Worm (Caenorhabditis elegans) whole organism, mixed stage, embryonic: ENCODE measurements around the gene pmp-2.

Experiments used
- M03D4.4 ChIP-seq: sonication (generic microtip); optimal IDR thresholded peaks from 2 replicates; lab custom pipeline; 2017; ENCODE audit warnings: mild to moderate bottlenecking, missing genetic modification characterization, missing compliant biosample characterization
- bed-3 ChIP-seq: fragments of 200-800 bp; sonication (Bioruptor generic); optimal IDR thresholded peaks from 3 replicates; lab custom pipeline; 2018; ENCODE audit warnings: mild to moderate bottlenecking, missing genetic modification characterization, moderate library complexity, missing compliant biosample characterization
- blmp-1 ChIP-seq: fragments of 150-350 bp; optimal IDR thresholded peaks from 2 replicates; lab custom pipeline; 2014; ENCODE audit warnings: missing biosample characterization, missing genetic modification characterization
- ceh-39 ChIP-seq: fragments of 150-350 bp; optimal IDR thresholded peaks from 2 replicates; lab custom pipeline; 2014; ENCODE audit warnings: missing biosample characterization, missing genetic modification characterization
- ceh-43 ChIP-seq: fragments of 200-800 bp; sonication (Bioruptor generic); optimal IDR thresholded peaks from 2 replicates; lab custom pipeline; 2018; ENCODE audit warnings: mild to moderate bottlenecking, missing genetic modification characterization, moderate library complexity, missing compliant biosample characterization
- ceh-83 ChIP-seq: fragments of 200-800 bp; sonication (Bioruptor generic); optimal IDR thresholded peaks from 2 replicates; lab custom pipeline; 2018; ENCODE audit warnings: mild to moderate bottlenecking, missing genetic modification characterization, missing compliant biosample characterization
- ces-1 ChIP-seq: fragments of 150-350 bp; optimal IDR thresholded peaks from 2 replicates; lab custom pipeline; 2014; ENCODE audit warnings: missing biosample characterization, missing genetic modification reagents, missing genetic modification characterization
- drap-1 ChIP-seq: fragments of 200-800 bp; sonication (Bioruptor generic); optimal IDR thresholded peaks from 3 replicates; lab custom pipeline; 2018; ENCODE audit warnings: mild to moderate bottlenecking, missing genetic modification characterization, missing compliant biosample characterization
- elt-3 ChIP-seq: fragments of 150-350 bp; optimal IDR thresholded peaks from 2 replicates; lab custom pipeline; 2014; ENCODE audit warnings: missing biosample characterization, missing genetic modification characterization
- flh-1 ChIP-seq: fragments of 200-800 bp; sonication (Bioruptor generic); optimal IDR thresholded peaks from 2 replicates; lab custom pipeline; 2018; ENCODE audit warnings: mild to moderate bottlenecking, missing genetic modification characterization, moderate library complexity, missing compliant biosample characterization
- ham-2 ChIP-seq: fragments of 200-800 bp; sonication (Bioruptor generic); optimal IDR thresholded peaks from 2 replicates; lab custom pipeline; 2018; ENCODE audit warnings: mild to moderate bottlenecking, missing genetic modification characterization, missing compliant biosample characterization
- hlh-1 ChIP-seq: fragments of 150-350 bp; optimal IDR thresholded peaks from 2 replicates; lab custom pipeline; 2014; ENCODE audit warnings: missing biosample characterization, missing genetic modification reagents, missing genetic modification characterization
- lin-13 ChIP-seq: fragments of 150-350 bp; optimal IDR thresholded peaks from 2 replicates; lab custom pipeline; 2014; ENCODE audit warnings: missing biosample characterization, missing genetic modification characterization
- lin-32 ChIP-seq: fragments of 200-800 bp; sonication (Bioruptor generic); optimal IDR thresholded peaks from 2 replicates; lab custom pipeline; 2018; ENCODE audit warnings: mild to moderate bottlenecking, missing genetic modification characterization, missing compliant biosample characterization
- lsy-2 ChIP-seq: fragments of 150-350 bp; optimal IDR thresholded peaks from 2 replicates; lab custom pipeline; 2014; ENCODE audit warnings: missing biosample characterization, missing genetic modification characterization
- mab-5 ChIP-seq: fragments of 150-350 bp; optimal IDR thresholded peaks from 2 replicates; lab custom pipeline; 2014; ENCODE audit warnings: missing biosample characterization, missing genetic modification characterization
- mep-1 ChIP-seq: fragments of 150-350 bp; optimal IDR thresholded peaks from 2 replicates; lab custom pipeline; 2017; ENCODE audit warnings: missing biosample characterization, missing genetic modification reagents, missing genetic modification characterization, inconsistent platforms
- mls-2 ChIP-seq: sonication (generic microtip); optimal IDR thresholded peaks from 2 replicates; lab custom pipeline; 2016; ENCODE audit warnings: mild to moderate bottlenecking, missing genetic modification characterization, moderate library complexity, missing compliant biosample characterization
- nhr-12 ChIP-seq: fragments of 150-350 bp; optimal IDR thresholded peaks from 2 replicates; lab custom pipeline; 2014; ENCODE audit warnings: missing biosample characterization, missing genetic modification characterization
- nhr-2 ChIP-seq: fragments of 150-350 bp; optimal IDR thresholded peaks from 2 replicates; lab custom pipeline; 2014; ENCODE audit warnings: missing biosample characterization, missing genetic modification characterization
- nhr-237 ChIP-seq: fragments of 150-350 bp; optimal IDR thresholded peaks from 2 replicates; lab custom pipeline; 2014; ENCODE audit warnings: missing biosample characterization, missing genetic modification characterization
- nhr-28 ChIP-seq: fragments of 150-350 bp; optimal IDR thresholded peaks from 2 replicates; lab custom pipeline; 2014; ENCODE audit warnings: missing biosample characterization, missing genetic modification characterization
- nhr-76 ChIP-seq: sonication (generic microtip); optimal IDR thresholded peaks from 2 replicates; lab custom pipeline; 2017; ENCODE audit warnings: missing biosample characterization, missing genetic modification characterization
- pha-4 ChIP-seq: fragments of 150-350 bp; optimal IDR thresholded peaks from 2 replicates; lab custom pipeline; 2018; ENCODE audit warnings: missing biosample characterization, missing genetic modification reagents, missing genetic modification characterization
- snpc-4 ChIP-seq: fragments of 150-350 bp; optimal IDR thresholded peaks from 2 replicates; lab custom pipeline; 2014; ENCODE audit warnings: missing biosample characterization, missing genetic modification characterization
- sptf-1 ChIP-seq: sonication (generic microtip); optimal IDR thresholded peaks from 2 replicates; lab custom pipeline; 2017; ENCODE audit warnings: mild to moderate bottlenecking, missing genetic modification characterization, moderate library complexity, missing compliant biosample characterization
- tbx-8 ChIP-seq: fragments of 200-800 bp; sonication (Bioruptor generic); optimal IDR thresholded peaks from 2 replicates; lab custom pipeline; 2018; ENCODE audit warnings: mild to moderate bottlenecking, missing genetic modification characterization, moderate library complexity, missing compliant biosample characterization
- unc-120 ChIP-seq: sonication (generic microtip); optimal IDR thresholded peaks from 2 replicates; lab custom pipeline; 2017; ENCODE audit warnings: missing genetic modification characterization, missing compliant biosample characterization; ENCODE audit not compliant: poor library complexity, severe bottlenecking
- unc-39 ChIP-seq: fragments of 150-350 bp; optimal IDR thresholded peaks from 2 replicates; lab custom pipeline; 2014; ENCODE audit warnings: missing biosample characterization, missing genetic modification characterization
- unc-62 ChIP-seq: fragments of 150-350 bp; optimal IDR thresholded peaks from 2 replicates; lab custom pipeline; 2014; ENCODE audit warnings: missing biosample characterization, missing genetic modification reagents, missing genetic modification characterization
- zip-8 ChIP-seq: fragments of 150-350 bp; optimal IDR thresholded peaks from 2 replicates; lab custom pipeline; 2014; ENCODE audit warnings: missing biosample characterization, missing genetic modification characterization
- ztf-11 ChIP-seq: fragments of 150-350 bp; optimal IDR thresholded peaks from 2 replicates; lab custom pipeline; 2014; ENCODE audit warnings: missing biosample characterization, missing genetic modification characterization

pmp-2 gene

ce11 chrII:6935975-6936374, 48.4 kb upstream of the pmp-2 start:
- no peak for TF ChIP-seq nhr-12
- TF ChIP-seq ceh-43 (GFP tag; lab: Kevin White, UChicago): no peak
- TF ChIP-seq bed-3 (GFP tag; lab: Kevin White, UChicago): no peak
- TF ChIP-seq zip-8 (tag; lab: Kevin White, UChicago): no peak
- no peak for TF ChIP-seq pha-4
- TF ChIP-seq mab-5 (tag; lab: Kevin White, UChicago): no peak
- no peak for TF ChIP-seq snpc-4 (tag; lab: Kevin White, UChicago)
- TF ChIP-seq unc-62: peak; percentile 32
- no peak for TF ChIP-seq nhr-28
- TF ChIP-seq elt-3 (tag; lab: Kevin White, UChicago): no peak
- no peak for TF ChIP-seq M03D4.4 (tag; lab: Kevin White, UChicago)
- TF ChIP-seq mls-2 (tag; lab: Kevin White, UChicago): peak; percentile 10
- no peak for TF ChIP-seq blmp-1 (tag; lab: Kevin White, UChicago)
- peak; percentile 85 for TF ChIP-seq lin-32 (GFP tag; lab: Kevin White, UChicago)
- no peak for TF ChIP-seq tbx-8
- no peak for TF ChIP-seq ham-2
- TF ChIP-seq unc-39 (tag; lab: Kevin White, UChicago): no peak
- TF ChIP-seq ceh-83 (GFP tag; lab: Kevin White, UChicago): no peak
- TF ChIP-seq sptf-1 (tag; lab: Kevin White, UChicago): no peak
- no peak for TF ChIP-seq nhr-2 (tag; lab: Kevin White, UChicago)
- no peak for TF ChIP-seq ztf-11 (tag; lab: Kevin White, UChicago)
- no peak for TF ChIP-seq lsy-2
- TF ChIP-seq ceh-39 (tag; lab: Kevin White, UChicago): no peak
- no peak for TF ChIP-seq flh-1 (GFP tag; lab: Kevin White, UChicago)
- peak; percentile 33 for TF ChIP-seq hlh-1
- TF ChIP-seq nhr-237 (tag; lab: Kevin White, UChicago): no peak
- peak; percentile 40 for TF ChIP-seq ces-1 (GFP tag; lab: Kevin White, UChicago)
- no peak for TF ChIP-seq drap-1 (GFP tag; lab: Kevin White, UChicago)
- TF ChIP-seq lin-13 (tag; lab: Kevin White, UChicago): no peak
- no peak for TF ChIP-seq mep-1 (tag; lab: Kevin White, UChicago)

ce11 chrII:6934729-6935128, 47.1 kb upstream of the pmp-2 start:
- no peak for TF ChIP-seq snpc-4 (tag; lab: Kevin White, UChicago)
- TF ChIP-seq nhr-28: no peak
- TF ChIP-seq nhr-2 (tag; lab: Kevin White, UChicago): no peak
- TF ChIP-seq ces-1 (GFP tag; lab: Kevin White, UChicago): no peak
- no peak for TF ChIP-seq unc-120 (tag; lab: Kevin White, UChicago)
- no peak for TF ChIP-seq ceh-39 (tag; lab: Kevin White, UChicago)
- no peak for TF ChIP-seq lin-32 (GFP tag; lab: Kevin White, UChicago)
- TF ChIP-seq lsy-2: no peak
- TF ChIP-seq flh-1 (GFP tag; lab: Kevin White, UChicago): no peak
- no peak for TF ChIP-seq nhr-12
- no peak for TF ChIP-seq ceh-83 (GFP tag; lab: Kevin White, UChicago)

DNA sequence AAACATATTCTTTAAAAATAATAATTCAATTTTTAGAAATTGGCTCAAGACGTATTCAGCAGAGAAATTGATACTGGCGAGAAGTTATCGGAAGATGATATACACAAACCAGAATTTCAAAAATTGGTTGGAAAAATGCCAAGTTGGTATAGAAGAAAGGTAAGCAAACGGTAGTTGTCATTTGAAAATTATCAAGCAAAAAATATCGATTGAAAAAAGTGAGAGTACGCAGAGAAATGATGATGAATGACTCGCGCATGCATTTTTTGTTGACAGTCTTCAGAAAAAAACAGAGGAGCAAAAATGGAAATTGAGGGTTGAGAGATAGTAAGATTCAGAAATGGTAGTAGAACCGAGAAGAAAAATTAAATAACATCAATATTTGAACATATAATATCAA, 45.4 kb upstream of the pmp-2 start:
- TF ChIP-seq zip-8 (tag; lab: Kevin White, UChicago) (no peak), mep-1 (tag; lab: Kevin White, UChicago) (no peak), nhr-76 (tag; lab: Kevin White, UChicago) (no peak), elt-3 (tag; lab: Kevin White, UChicago) (no peak), nhr-28 (no peak), lsy-2 (no peak), ham-2 (no peak), ces-1 (GFP tag; lab: Kevin White, UChicago) (no peak), lin-32 (GFP tag; lab: Kevin White, UChicago) (no peak)

DNA sequence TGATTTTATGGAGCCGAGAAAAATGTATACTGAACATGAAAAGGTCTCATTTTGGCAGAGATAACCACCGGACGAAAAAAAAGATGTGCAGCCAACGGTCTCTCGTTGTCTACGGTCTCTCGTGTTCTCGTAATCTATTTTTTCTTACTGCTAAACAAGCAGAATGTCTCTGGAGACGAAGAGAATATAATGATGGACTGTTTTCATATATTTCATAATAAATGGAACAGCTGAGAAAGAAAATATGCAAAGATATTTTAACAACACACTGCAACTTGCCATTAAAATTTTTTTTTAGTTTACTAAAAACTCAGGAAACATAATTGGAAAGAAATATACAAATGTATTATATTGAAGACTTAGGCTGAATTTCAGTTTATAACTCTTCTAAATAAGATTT, 42.5 kb upstream of the pmp-2 start:
- no peak for TF ChIP-seq bed-3 (GFP tag; lab: Kevin White, UChicago)
- TF ChIP-seq ces-1 (GFP tag; lab: Kevin White, UChicago): peak; percentile 44
- TF ChIP-seq, all 35 proteins: peak for 1

- TF ChIP-seq ces-1 (GFP tag; lab: Kevin White, UChicago) (peak; percentile 12), drap-1 (GFP tag; lab: Kevin White, UChicago) (no peak)
These were observed 40.8 kb upstream of the pmp-2 start, which contains the start of gene flcn-1 for ce11 chrII:6928416-6928815. Gene flcn-1 (plus strand): TSS chrII:6928763.
